Fruit fly (Drosophila melanogaster) whole organism, wandering third instar larva: Measurements from ENCODE around the gene fon.
A peak's percentile ranks its signal among the peaks of the same experiment; 100 is the strongest.

ENCODE experiments used
- Abd-B ChIP-seq: fragments of >200 bp; optimal IDR thresholded peaks from 2 replicates; lab custom pipeline; 2017; ENCODE audit warnings: missing biosample characterization, missing genetic modification characterization
- CG32264 ChIP-seq: fragments of 200-800 bp; sonication (Bioruptor generic); optimal IDR thresholded peaks from 2 replicates; lab custom pipeline; 2016; ENCODE audit warnings: missing biosample characterization, missing genetic modification characterization
- Dfd ChIP-seq: fragments of >200 bp; optimal IDR thresholded peaks from 2 replicates; lab custom pipeline; 2017; ENCODE audit warnings: missing biosample characterization, missing genetic modification characterization
- Dif ChIP-seq: fragments of 200-275, 200-300 bp; sonication (Bioruptor generic); optimal IDR thresholded peaks from 2 replicates; lab custom pipeline; 2018; ENCODE audit warnings: missing biosample characterization, missing genetic modification characterization; ENCODE audit not compliant: partially characterized antibody
- GATAd ChIP-seq: sonication (Bioruptor generic); optimal IDR thresholded peaks from 2 replicates; lab custom pipeline; 2016; ENCODE audit warnings: missing biosample characterization, missing genetic modification characterization
- HLH106 ChIP-seq: fragments of 200-800 bp; optimal IDR thresholded peaks from 3 replicates; lab custom pipeline; 2019; ENCODE audit warnings: missing biosample characterization, mild to moderate bottlenecking, missing genetic modification characterization, moderate library complexity
- Hnf4 ChIP-seq: fragments of 200-800 bp; sonication (Bioruptor generic); optimal IDR thresholded peaks from 2 replicates; lab custom pipeline; 2016; ENCODE audit warnings: missing biosample characterization, mild to moderate bottlenecking, missing genetic modification characterization
- Hr78 ChIP-seq: fragments of >200 bp; optimal IDR thresholded peaks from 2 replicates; lab custom pipeline; 2017; ENCODE audit warnings: missing biosample characterization, missing genetic modification characterization
- Hr83 ChIP-seq: fragments of 200-300 bp; sonication (Bioruptor generic); optimal IDR thresholded peaks from 2 replicates; lab custom pipeline; 2016; ENCODE audit warnings: missing biosample characterization, mild to moderate bottlenecking, missing genetic modification characterization, moderate library complexity; ENCODE audit not compliant: poor library complexity, severe bottlenecking
- Jra ChIP-seq: sonication (Bioruptor generic); optimal IDR thresholded peaks from 2 replicates; lab custom pipeline; 2016; ENCODE audit warnings: missing biosample characterization, missing genetic modification characterization
- Mio ChIP-seq: sonication (Bioruptor generic); optimal IDR thresholded peaks from 2 replicates; lab custom pipeline; 2016; ENCODE audit warnings: missing biosample characterization, missing genetic modification characterization
- Myc ChIP-seq: fragments of >200 bp; optimal IDR thresholded peaks from 2 replicates; lab custom pipeline; 2017
- N ChIP-seq: fragments of >200 bp; optimal IDR thresholded peaks from 2 replicates; lab custom pipeline; 2018; ENCODE audit warnings: missing biosample characterization, missing external identifiers, missing genetic modification characterization
- OdsH ChIP-seq: fragments of 200-800 bp; sonication (Bioruptor generic); optimal IDR thresholded peaks from 2 replicates; lab custom pipeline; 2016; ENCODE audit warnings: missing biosample characterization, mild to moderate bottlenecking, missing genetic modification characterization
- Rel ChIP-seq, 2 experiments: fragments of 200-800 bp; sonication (Bioruptor generic) in 1 of 2; optimal IDR thresholded peaks; 2 replicates in 1 of 2; 3 replicates in 1 of 2; lab custom pipeline; 2016 to 2019; ENCODE audit warnings: mild to moderate bottlenecking in 2 of 2, missing biosample characterization in 2 of 2, missing genetic modification characterization in 2 of 2, moderate library complexity in 1 of 2
- Sp1 ChIP-seq: fragments of 200-800 bp; sonication (Bioruptor generic); optimal IDR thresholded peaks from 3 replicates; lab custom pipeline; 2019; ENCODE audit warnings: missing biosample characterization, mild to moderate bottlenecking, missing genetic modification characterization, moderate library complexity
- Vsx2 ChIP-seq: fragments of 200-300, 225-300 bp; sonication (Bioruptor generic); optimal IDR thresholded peaks from 2 replicates; lab custom pipeline; 2018; ENCODE audit warnings: missing biosample characterization, missing genetic modification characterization; ENCODE audit not compliant: partially characterized antibody
- br ChIP-seq: fragments of 200-800 bp; sonication (Bioruptor generic); optimal IDR thresholded peaks from 2 replicates; lab custom pipeline; 2016; ENCODE audit warnings: missing biosample characterization, missing genetic modification characterization
- brk ChIP-seq: fragments of 200-800 bp; sonication (Bioruptor generic); optimal IDR thresholded peaks from 2 replicates; lab custom pipeline; 2016; ENCODE audit warnings: missing biosample characterization, mild to moderate bottlenecking, missing genetic modification characterization
- dmrt93B ChIP-seq: fragments of 200-800 bp; sonication (Bioruptor generic); optimal IDR thresholded peaks from 2 replicates; lab custom pipeline; 2018; ENCODE audit warnings: missing biosample characterization, mild to moderate bottlenecking, missing genetic modification characterization
- dsf ChIP-seq: sonication (Bioruptor generic); optimal IDR thresholded peaks from 2 replicates; lab custom pipeline; 2016; ENCODE audit warnings: missing biosample characterization, missing genetic modification characterization, borderline replicate concordance
- ey ChIP-seq: fragments of 200-800 bp; sonication (Bioruptor generic); optimal IDR thresholded peaks from 2 replicates; lab custom pipeline; 2016; ENCODE audit warnings: missing biosample characterization, missing genetic modification characterization
- foxo ChIP-seq, 2 experiments: fragments of 200-800 bp; sonication (Bioruptor generic); optimal IDR thresholded peaks; 2 replicates in 1 of 2; 3 replicates in 1 of 2; lab custom pipeline; 2016 to 2017; ENCODE audit warnings: missing biosample characterization in 2 of 2, missing genetic modification characterization in 2 of 2
- fru ChIP-seq: fragments of 200-800 bp; sonication (Bioruptor generic); optimal IDR thresholded peaks from 3 replicates; lab custom pipeline; 2016; ENCODE audit warnings: missing biosample characterization, mild to moderate bottlenecking, missing genetic modification characterization
- h ChIP-seq: fragments of 200-800 bp; sonication (Bioruptor generic); optimal IDR thresholded peaks from 3 replicates; lab custom pipeline; 2016; ENCODE audit warnings: missing biosample characterization, mild to moderate bottlenecking, missing genetic modification characterization
- jim ChIP-seq: fragments of 175-275, 200-325 bp; sonication (Bioruptor generic); optimal IDR thresholded peaks from 2 replicates; lab custom pipeline; 2016; ENCODE audit warnings: missing biosample characterization, mild to moderate bottlenecking, missing genetic modification characterization
- lola ChIP-seq: fragments of >200 bp; optimal IDR thresholded peaks from 2 replicates; lab custom pipeline; 2017; ENCODE audit warnings: missing biosample characterization, missing genetic modification characterization
- pan ChIP-seq: fragments of >200 bp; optimal IDR thresholded peaks from 2 replicates; lab custom pipeline; 2017
- psq ChIP-seq: fragments of 200-800 bp; sonication (Bioruptor generic); optimal IDR thresholded peaks from 3 replicates; lab custom pipeline; 2017; ENCODE audit warnings: missing biosample characterization, mild to moderate bottlenecking, missing genetic modification characterization, moderate library complexity
- rgr ChIP-seq: fragments of 200-800 bp; sonication (Bioruptor generic); optimal IDR thresholded peaks from 3 replicates; lab custom pipeline; 2016; ENCODE audit warnings: missing biosample characterization, mild to moderate bottlenecking, missing genetic modification characterization
- sage ChIP-seq: fragments of 200-800 bp; sonication (Bioruptor generic); optimal IDR thresholded peaks from 2 replicates; lab custom pipeline; 2016; ENCODE audit warnings: missing biosample characterization, mild to moderate bottlenecking, missing genetic modification characterization
- sv ChIP-seq: fragments of 200-800 bp; sonication (Bioruptor generic); optimal IDR thresholded peaks from 3 replicates; lab custom pipeline; 2016; ENCODE audit warnings: missing biosample characterization, missing genetic modification characterization
- usp ChIP-seq: fragments of >200 bp; optimal IDR thresholded peaks from 2 replicates; lab custom pipeline; 2017; ENCODE audit warnings: missing biosample characterization, missing genetic modification characterization
- woc ChIP-seq: sonication (Bioruptor generic); optimal IDR thresholded peaks from 2 replicates; lab custom pipeline; 2016; ENCODE audit warnings: missing biosample characterization, mild to moderate bottlenecking, missing genetic modification characterization

Gene fon

dm6 chr2L:19389749-19390148 lies 3.7 kb upstream of the fon start, which contains the start of gene CG17549:
Gene CG17549, minus strand, starts transcription at chr2L:19390075.
- no peak for TF ChIP-seq dsf (GFP tag; lab: Kevin White, UChicago)
- TF ChIP-seq Rel (GFP tag; optimal IDR thresholded peaks at IDR 0.05; lab: Kevin White, UChicago): no peak
- TF ChIP-seq Rel (tag; optimal IDR thresholded peaks at IDR 0.05; lab: Kevin White, UChicago): peak; percentile 17
- no peak for TF ChIP-seq h (GFP tag; lab: Kevin White, UChicago)
- TF ChIP-seq Hnf4 (GFP tag; lab: Kevin White, UChicago): no peak
- TF ChIP-seq Hr83 (GFP tag; lab: Kevin White, UChicago): peak; percentile 11
- TF ChIP-seq ey (GFP tag; lab: Kevin White, UChicago): no peak
- TF ChIP-seq GATAd: no peak
- no peak for TF ChIP-seq lola (GFP tag; lab: Kevin White, UChicago)
- TF ChIP-seq HLH106: no peak

- TF ChIP-seq Rel (GFP tag; optimal IDR thresholded peaks at IDR 0.05; lab: Kevin White, UChicago) (no peak), Rel (tag; optimal IDR thresholded peaks at IDR 0.05; lab: Kevin White, UChicago) (peak; percentile 93), Dif (GFP tag; lab: Kevin White, UChicago) (no peak)
- TF ChIP-seq, all 38 proteins: peak for 1
These were observed 3.0 kb upstream of the fon start for dm6 chr2L:19388966-19389365.

dm6 chr2L:19382353-19382752 lies 3.7 kb downstream of the fon start:
- no peak for TF ChIP-seq GATAd
- TF ChIP-seq Hnf4 (GFP tag; lab: Kevin White, UChicago): no peak
- no peak for TF ChIP-seq Vsx2
- no peak for TF ChIP-seq HLH106
- no peak for TF ChIP-seq Hr78 (GFP tag; lab: Kevin White, UChicago)
- TF ChIP-seq jim: no peak
- TF ChIP-seq OdsH (GFP tag; lab: Kevin White, UChicago): no peak
- no peak for TF ChIP-seq N (GFP tag; lab: Kevin White, UChicago)
- TF ChIP-seq dsf (GFP tag; lab: Kevin White, UChicago): no peak
- no peak for TF ChIP-seq psq (GFP tag; lab: Kevin White, UChicago)
- no peak for TF ChIP-seq dmrt93B
- no peak for TF ChIP-seq Jra (GFP tag; lab: Kevin White, UChicago)
- no peak for TF ChIP-seq lola (GFP tag; lab: Kevin White, UChicago)
- no peak for TF ChIP-seq Mio (GFP tag; lab: Kevin White, UChicago)
- TF ChIP-seq usp (GFP tag; lab: Kevin White, UChicago): no peak
- TF ChIP-seq sage (GFP tag; lab: Kevin White, UChicago): no peak

dm6 chr2L:19380630-19381029 lies 5.4 kb downstream of the fon start, which contains the start of gene CG17350:
Gene CG17350, plus strand, starts transcription at chr2L:19380930.
- no peak for TF ChIP-seq h (GFP tag; lab: Kevin White, UChicago)

- TF ChIP-seq Myc (lab: Kevin White, UChicago) (peak; percentile 37), Rel (GFP tag; optimal IDR thresholded peaks at IDR 0.05; lab: Kevin White, UChicago) (no peak), Rel (tag; optimal IDR thresholded peaks at IDR 0.05; lab: Kevin White, UChicago) (no peak)
- TF ChIP-seq, all 38 proteins: peak for 1
These were observed 7.4 kb downstream of the fon start for dm6 chr2L:19378620-19379019.

dm6 chr2L:19377129-19378083 lies 8.6 kb downstream of the fon start:
- TF ChIP-seq Dfd (GFP tag; lab: Kevin White, UChicago): peak; percentile 29
- peak; percentile 37 for TF ChIP-seq Sp1
- TF ChIP-seq HLH106: peak; percentile 54
- peak; percentile 1 for TF ChIP-seq psq (GFP tag; lab: Kevin White, UChicago)
- no peak for TF ChIP-seq GATAd
- TF ChIP-seq CG32264 (GFP tag; lab: Kevin White, UChicago): no peak
- peak; percentile 50 for TF ChIP-seq rgr (GFP tag; lab: Kevin White, UChicago)
- peak; percentile 24 for TF ChIP-seq h (GFP tag; lab: Kevin White, UChicago)
- TF ChIP-seq fru (GFP tag; lab: Kevin White, UChicago): peak; percentile 46
- peak; percentile 3 for TF ChIP-seq woc (GFP tag; lab: Kevin White, UChicago)
- peak; percentile 17 for TF ChIP-seq br (GFP tag; lab: Kevin White, UChicago)
- TF ChIP-seq pan (lab: Kevin White, UChicago): no peak
- peak; percentile 28 for TF ChIP-seq ey (GFP tag; lab: Kevin White, UChicago)
- TF ChIP-seq Abd-B (GFP tag; lab: Kevin White, UChicago): no peak
- peak; percentile 10 for TF ChIP-seq dmrt93B
- peak; percentile 26 for TF ChIP-seq sv (GFP tag; lab: Kevin White, UChicago)
- TF ChIP-seq OdsH (GFP tag; lab: Kevin White, UChicago): peak; percentile 34
- peak in 1 of 2 experiments; percentile 48 for TF ChIP-seq foxo (GFP tag; optimal IDR thresholded peaks at IDR 0.05; lab: Kevin White, UChicago)
- no peak for TF ChIP-seq brk (GFP tag; lab: Kevin White, UChicago)
